Fruit fly (Drosophila melanogaster) Kc167 (cell line): ENCODE data around the gene Oatp33Eb.

ENCODE experiments used
- Myc ChIP-seq: fragments of >200 bp; optimal IDR thresholded peaks from 2 replicates; lab custom pipeline; 2017; ENCODE audit warnings: missing external identifiers
- Sin3A ChIP-seq: fragments of >200 bp; optimal IDR thresholded peaks from 2 replicates; lab custom pipeline; 2018; ENCODE audit warnings: missing external identifiers

- TF ChIP-seq Sin3A: no peak
- TF ChIP-seq Myc (lab: Kevin White, UChicago): no peak
Measured at dm6 chr2L:12423106-12423836, 25.0 kb upstream of the Oatp33Eb start, which contains the start of gene vir-1.
